Worm (Caenorhabditis elegans): ENCODE measurements around the gene M151.10.

Gene M151.10

ce11 chrII:3604578-3604977, 35.5 kb downstream of the M151.10 start:
- TF ChIP-seq R02D3.7 (tag; optimal IDR thresholded peaks at IDR 0.05) (no peak), ztf-4 (tag; optimal IDR thresholded peaks at IDR 0.05) (no peak), fos-1 (tag; optimal IDR thresholded peaks at IDR 0.05) (no peak), elt-3 (tag; optimal IDR thresholded peaks at IDR 0.05) (no peak), pqm-1 (tag; optimal IDR thresholded peaks at IDR 0.05) (no peak), nhr-77 (tag; optimal IDR thresholded peaks at IDR 0.05) (no peak), sea-2 (GFP tag; optimal IDR thresholded peaks at IDR 0.05) (no peak), jun-1 (tag; optimal IDR thresholded peaks at IDR 0.05) (no peak), fkh-2 (tag; optimal IDR thresholded peaks at IDR 0.05) (no peak), egl-27 (tag; optimal IDR thresholded peaks at IDR 0.05) (no peak), mml-1 (tag; optimal IDR thresholded peaks at IDR 0.05) (no peak)

- TF ChIP-seq nhr-77 (tag; optimal IDR thresholded peaks at IDR 0.05) = no peak
These were observed 41.4 kb downstream of the M151.10 start, which contains the start of gene Y49F6A.11 for ce11 chrII:3598721-3599120. Gene Y49F6A.11 (minus strand): TSS chrII:3598821.

DNA sequence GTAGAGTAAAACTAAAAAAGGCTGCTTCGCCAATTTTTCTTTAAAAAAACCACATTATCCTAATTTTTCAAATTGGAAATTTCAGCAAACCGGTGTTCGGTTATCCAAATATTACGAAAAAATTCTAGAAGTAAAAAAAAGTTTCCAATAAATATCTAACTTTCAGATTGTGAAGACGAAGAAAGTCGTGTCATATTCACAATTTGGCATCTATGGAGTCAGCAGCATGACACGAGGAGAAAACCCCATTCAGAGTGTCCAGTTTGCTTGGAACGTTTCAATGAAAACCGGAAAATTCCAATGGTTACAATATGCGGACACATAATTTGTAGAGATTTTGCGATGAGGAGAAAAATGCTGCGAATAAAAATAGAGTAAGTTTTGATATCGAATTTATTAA, 44.8 kb downstream of the M151.10 start, which contains the start of gene Y49F6A.12:
TSS of gene Y49F6A.12 (plus strand) at position 301 of the 400 bp plus-strand sequence.
- TF ChIP-seq unc-39 (tag; optimal IDR thresholded peaks at IDR 0.05) (no peak), nhr-25 (tag; optimal IDR thresholded peaks at IDR 0.05) (no peak), lin-39 (tag; optimal IDR thresholded peaks at IDR 0.05) (no peak), unc-62 (GFP tag; optimal IDR thresholded peaks at IDR 0.05) (no peak), sea-2 (GFP tag; optimal IDR thresholded peaks at IDR 0.05) (no peak), ceh-82 (tag; optimal IDR thresholded peaks at IDR 0.05) (no peak), mdl-1 (tag; optimal IDR thresholded peaks at IDR 0.05) (no peak), nhr-67 (tag; optimal IDR thresholded peaks at IDR 0.05) (no peak), elt-2 (tag; optimal IDR thresholded peaks at IDR 0.05) (no peak), elt-3 (tag; optimal IDR thresholded peaks at IDR 0.05) (no peak), R02D3.7 (tag; optimal IDR thresholded peaks at IDR 0.05) (no peak), pqm-1 (tag; optimal IDR thresholded peaks at IDR 0.05) (no peak), skn-1 (tag; optimal IDR thresholded peaks at IDR 0.05) (no peak)

Data from whole organism, L3 larva.